Worm (Caenorhabditis elegans) whole organism, early embryonic: ENCODE measurements around the gene gst-20.

Experiments used
- B0310.2 ChIP-seq: sonication (generic microtip); optimal IDR thresholded peaks from 2 replicates; lab custom pipeline; 2016; ENCODE audit warnings: mild to moderate bottlenecking, missing genetic modification characterization, missing compliant biosample characterization
- F13C5.2 ChIP-seq: sonication (generic microtip); optimal IDR thresholded peaks from 2 replicates; lab custom pipeline; 2017; ENCODE audit warnings: mild to moderate bottlenecking, missing genetic modification characterization, inconsistent platforms, missing compliant biosample characterization
- ceh-13 ChIP-seq: fragments of 200-800 bp; sonication (Bioruptor generic); optimal IDR thresholded peaks from 2 replicates; lab custom pipeline; 2018; ENCODE audit warnings: mild to moderate bottlenecking, missing genetic modification characterization, missing compliant biosample characterization
- flt-1 ChIP-seq: fragments of 200-800 bp; sonication (Bioruptor generic); IDR thresholded peaks from 2 replicates; pipeline ENCODE4 v1.3.6; 2022; ENCODE audit warnings: missing genetic modification characterization, missing compliant biosample characterization

DNA sequence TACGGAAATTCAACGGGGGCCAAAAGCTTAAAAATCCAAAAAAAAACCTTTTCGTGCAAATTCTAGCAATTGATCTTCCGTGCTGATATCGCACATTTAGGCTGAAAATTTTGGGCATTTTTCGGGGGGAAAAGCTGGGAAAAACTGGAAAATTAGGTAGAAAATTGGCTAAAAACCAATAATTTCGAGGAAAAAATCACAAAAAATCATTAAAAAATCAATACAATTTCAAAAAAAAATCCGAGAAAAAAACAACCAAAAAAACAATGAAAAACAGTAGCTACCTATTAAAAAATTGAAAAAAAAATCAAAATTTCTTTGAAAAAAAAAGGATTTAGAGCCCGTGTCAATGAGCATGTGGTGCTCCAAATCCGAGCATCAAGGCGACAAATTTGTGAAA is 41.8 kb downstream of the gst-20 start, which contains the start of gene Y48E1B.3:
- TF ChIP-seq F13C5.2 (no peak), flt-1 (no peak), B0310.2 (tag; lab: Kevin White, UChicago) (no peak), ceh-13 (GFP tag; lab: Kevin White, UChicago) (no peak)
